Worm (Caenorhabditis elegans) whole organism, young adult: ENCODE measurements around the gene set-25.

Source experiments
- B0019.2 ChIP-seq: fragments of 200-800 bp; sonication (Bioruptor generic); conservative IDR thresholded peaks from 2 replicates; pipeline ENCODE4 v1.3.6; 2022; ENCODE audit warnings: missing genetic modification reagents, missing genetic modification characterization, missing compliant biosample characterization
- B0336.3 ChIP-seq: fragments of 200-800 bp; sonication (Bioruptor generic); IDR thresholded peaks from 2 replicates; pipeline ENCODE4 v1.3.6; 2022; ENCODE audit warnings: missing genetic modification characterization, missing compliant biosample characterization
- efl-1 ChIP-seq: fragments of 150-350 bp; optimal IDR thresholded peaks from 2 replicates; lab custom pipeline; 2014; ENCODE audit warnings: missing biosample characterization, missing genetic modification reagents, missing genetic modification characterization
- lin-35 ChIP-seq, 3 experiments: fragments of 150-350 bp in 2 of 3; sonication (generic microtip) in 1 of 3; optimal IDR thresholded peaks; 2 replicates each; lab custom pipeline; 2014 to 2018; ENCODE audit warnings: missing biosample characterization in 3 of 3, missing genetic modification characterization in 3 of 3, missing genetic modification reagents in 3 of 3
- lin-54 ChIP-seq: fragments of 200-800 bp; sonication (Bioruptor generic); optimal IDR thresholded peaks from 2 replicates; lab custom pipeline; 2018; ENCODE audit warnings: mild to moderate bottlenecking, missing genetic modification characterization, missing compliant biosample characterization
- snpc-4 ChIP-seq, 5 experiments: fragments of 150-350 bp in 1 of 5; sonication (generic microtip) in 4 of 5; optimal IDR thresholded peaks; 2 replicates each; lab custom pipeline; 2014 to 2018; ENCODE audit warnings: missing genetic modification characterization in 5 of 5, missing biosample characterization in 3 of 5, antibody characterized with exemption in 2 of 5, mild to moderate bottlenecking in 2 of 5, missing compliant biosample characterization in 2 of 5, missing genotype in 2 of 5, moderate library complexity in 2 of 5, missing genetic modification reagents in 1 of 5
- unc-62 ChIP-seq: fragments of 150-350 bp; optimal IDR thresholded peaks from 2 replicates; lab custom pipeline; 2014; ENCODE audit warnings: missing biosample characterization, missing genetic modification reagents, missing genetic modification characterization

DNA sequence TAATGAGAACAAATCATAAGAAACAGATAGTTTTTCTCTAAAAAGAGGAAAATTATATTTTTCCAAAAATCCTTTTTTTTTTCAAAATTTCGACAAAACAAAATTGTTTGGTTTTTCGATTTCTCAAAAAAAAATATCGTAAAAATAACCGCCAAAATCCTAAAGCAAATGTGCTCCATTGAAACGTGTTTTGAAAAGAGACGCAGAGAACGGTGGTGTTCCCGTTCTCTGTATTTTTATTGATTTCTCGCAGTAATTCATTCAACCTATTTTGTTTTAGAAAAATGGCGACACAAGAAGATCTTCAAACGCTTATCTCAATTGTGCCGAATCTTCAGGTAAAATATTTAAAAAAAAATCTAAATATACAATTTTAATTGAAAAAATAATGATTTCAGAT is 20.9 kb upstream of the set-25 start, which contains the start of gene Y43F4B.10:
- TF ChIP-seq unc-62 (no peak), lin-35 (GFP tag; optimal IDR thresholded peaks at IDR 0.05; lab: Kevin White, UChicago) (no peak), efl-1 (GFP tag; lab: Kevin White, UChicago) (no peak), lin-54 (GFP tag; lab: Kevin White, UChicago) (no peak), B0336.3 (GFP tag; lab: Robert Waterston, UW) (no peak), snpc-4 (GFP tag; optimal IDR thresholded peaks at IDR 0.05; lab: Kevin White, UChicago) (no peak), snpc-4 (tag; optimal IDR thresholded peaks at IDR 0.05; lab: Kevin White, UChicago) (no peak), B0019.2 (no peak)
